Worm (Caenorhabditis elegans) whole organism, late embryonic: ENCODE results near the gene ncx-9.

Source experiments
- C08G9.2 ChIP-seq: sonication (generic microtip); optimal IDR thresholded peaks from 2 replicates; lab custom pipeline; 2016; ENCODE audit warnings: mild to moderate bottlenecking, missing genetic modification characterization, moderate library complexity, missing compliant biosample characterization
- F13H6.1 ChIP-seq: sonication (generic microtip); optimal IDR thresholded peaks from 2 replicates; lab custom pipeline; 2016; ENCODE audit warnings: missing genetic modification characterization, missing compliant biosample characterization
- K02D7.2 ChIP-seq: sonication (generic microtip); optimal IDR thresholded peaks from 2 replicates; lab custom pipeline; 2017; ENCODE audit warnings: mild to moderate bottlenecking, missing genetic modification characterization, missing compliant biosample characterization
- T23F11.4 ChIP-seq: fragments of 200-800 bp; sonication (Bioruptor generic); optimal IDR thresholded peaks from 2 replicates; lab custom pipeline; 2018; ENCODE audit warnings: mild to moderate bottlenecking, missing genetic modification characterization, missing compliant biosample characterization
- Y22D7AL.16 ChIP-seq: sonication (generic microtip); optimal IDR thresholded peaks from 2 replicates; lab custom pipeline; 2016; ENCODE audit warnings: missing genetic modification characterization, missing compliant biosample characterization
- ahr-1 ChIP-seq: sonication (generic microtip); optimal IDR thresholded peaks from 2 replicates; lab custom pipeline; 2016; ENCODE audit warnings: missing genetic modification characterization, missing compliant biosample characterization
- ceh-14 ChIP-seq: sonication (generic microtip); optimal IDR thresholded peaks from 2 replicates; lab custom pipeline; 2016; ENCODE audit warnings: missing genotype, missing genetic modification characterization, missing compliant biosample characterization
- ceh-18 ChIP-seq: sonication (generic microtip); optimal IDR thresholded peaks from 2 replicates; lab custom pipeline; 2016; ENCODE audit warnings: missing genetic modification characterization, missing compliant biosample characterization
- ceh-2 ChIP-seq: sonication (generic microtip); optimal IDR thresholded peaks from 2 replicates; lab custom pipeline; 2016; ENCODE audit warnings: missing genotype, missing genetic modification characterization, missing compliant biosample characterization
- ceh-24 ChIP-seq: sonication (generic microtip); optimal IDR thresholded peaks from 2 replicates; lab custom pipeline; 2016; ENCODE audit warnings: mild to moderate bottlenecking, missing genetic modification characterization, missing compliant biosample characterization
- ceh-30 ChIP-seq: fragments of 150-350 bp; optimal IDR thresholded peaks from 2 replicates; lab custom pipeline; 2014; ENCODE audit warnings: missing biosample characterization, missing genetic modification characterization
- ceh-48 ChIP-seq: sonication (generic microtip); optimal IDR thresholded peaks from 2 replicates; lab custom pipeline; 2016; ENCODE audit warnings: missing genetic modification characterization, inconsistent platforms, missing compliant biosample characterization
- ceh-6 ChIP-seq: fragments of 200-800 bp; sonication (Bioruptor generic); optimal IDR thresholded peaks from 2 replicates; lab custom pipeline; 2018; ENCODE audit warnings: mild to moderate bottlenecking, missing genetic modification characterization, missing compliant biosample characterization
- dmd-4 ChIP-seq: sonication (generic microtip); optimal IDR thresholded peaks from 2 replicates; lab custom pipeline; 2016; ENCODE audit warnings: borderline replicate concordance, missing genetic modification characterization, missing compliant biosample characterization
- elt-4 ChIP-seq: sonication (generic microtip); optimal IDR thresholded peaks from 2 replicates; lab custom pipeline; 2016; ENCODE audit warnings: missing genetic modification characterization, missing compliant biosample characterization
- ets-4 ChIP-seq: sonication (generic microtip); optimal IDR thresholded peaks from 2 replicates; lab custom pipeline; 2016; ENCODE audit warnings: missing genetic modification characterization, missing compliant biosample characterization
- eyg-1 ChIP-seq: sonication (generic microtip); optimal IDR thresholded peaks from 2 replicates; lab custom pipeline; 2016; ENCODE audit warnings: missing genotype, missing genetic modification characterization, missing compliant biosample characterization
- fkh-10 ChIP-seq: fragments of 150-350 bp; optimal IDR thresholded peaks from 2 replicates; lab custom pipeline; 2014; ENCODE audit warnings: missing biosample characterization, missing genetic modification reagents, missing genetic modification characterization
- fkh-6 ChIP-seq: sonication (generic microtip); optimal IDR thresholded peaks from 2 replicates; lab custom pipeline; 2016; ENCODE audit warnings: missing genetic modification characterization, missing compliant biosample characterization
- gmeb-2 ChIP-seq: sonication (generic microtip); optimal IDR thresholded peaks from 2 replicates; lab custom pipeline; 2016; ENCODE audit warnings: missing genetic modification characterization, inconsistent platforms, missing compliant biosample characterization
- hlh-13 ChIP-seq: fragments of 200-800 bp; sonication (Bioruptor generic); optimal IDR thresholded peaks from 2 replicates; lab custom pipeline; 2018; ENCODE audit warnings: mild to moderate bottlenecking, missing genetic modification characterization, missing compliant biosample characterization
- hlh-6 ChIP-seq: sonication (generic microtip); optimal IDR thresholded peaks from 2 replicates; lab custom pipeline; 2016; ENCODE audit warnings: missing genotype, missing genetic modification characterization, missing compliant biosample characterization
- lin-11 ChIP-seq: fragments of 200-800 bp; sonication (Bioruptor generic); optimal IDR thresholded peaks from 2 replicates; lab custom pipeline; 2018; ENCODE audit warnings: mild to moderate bottlenecking, missing genetic modification characterization, missing compliant biosample characterization
- mec-3 ChIP-seq: sonication (generic microtip); optimal IDR thresholded peaks from 2 replicates; lab custom pipeline; 2016; ENCODE audit warnings: borderline replicate concordance, missing genetic modification characterization, missing compliant biosample characterization
- nfya-1 ChIP-seq: sonication (generic microtip); optimal IDR thresholded peaks from 2 replicates; lab custom pipeline; 2017; ENCODE audit warnings: missing genetic modification characterization, mild to moderate bottlenecking, missing compliant biosample characterization, antibody characterized with exemption, moderate library complexity
- nhr-11 ChIP-seq: fragments of 150-350 bp; optimal IDR thresholded peaks from 2 replicates; lab custom pipeline; 2014; ENCODE audit warnings: missing biosample characterization, missing genetic modification characterization
- odd-2 ChIP-seq: sonication (generic microtip); optimal IDR thresholded peaks from 2 replicates; lab custom pipeline; 2017; ENCODE audit warnings: antibody characterized with exemption, mild to moderate bottlenecking, missing genetic modification characterization, missing compliant biosample characterization
- pax-1 ChIP-seq: fragments of 150-350 bp; optimal IDR thresholded peaks from 2 replicates; lab custom pipeline; 2014; ENCODE audit warnings: missing biosample characterization, missing genetic modification characterization
- pha-4 ChIP-seq: fragments of 150-350 bp; optimal IDR thresholded peaks from 2 replicates; lab custom pipeline; 2018; ENCODE audit warnings: missing biosample characterization, missing genetic modification reagents, missing genetic modification characterization
- pqm-1 ChIP-seq: sonication (generic microtip); optimal IDR thresholded peaks from 2 replicates; lab custom pipeline; 2016; ENCODE audit warnings: missing genetic modification characterization, missing compliant biosample characterization
- pros-1 ChIP-seq: fragments of 150-350 bp; optimal IDR thresholded peaks from 2 replicates; lab custom pipeline; 2014; ENCODE audit warnings: missing biosample characterization, missing genetic modification reagents, missing genetic modification characterization
- ref-2 ChIP-seq: sonication (generic microtip); optimal IDR thresholded peaks from 2 replicates; lab custom pipeline; 2016; ENCODE audit warnings: missing genetic modification characterization, missing compliant biosample characterization
- rnt-1 ChIP-seq: sonication (generic microtip); optimal IDR thresholded peaks from 2 replicates; lab custom pipeline; 2016; ENCODE audit warnings: missing genetic modification characterization, missing compliant biosample characterization
- sdc-2 ChIP-seq: sonication (generic microtip); optimal IDR thresholded peaks from 2 replicates; lab custom pipeline; 2016; ENCODE audit warnings: missing genotype, missing genetic modification characterization, missing compliant biosample characterization
- syd-9 ChIP-seq: sonication (generic microtip); optimal IDR thresholded peaks from 2 replicates; lab custom pipeline; 2016; ENCODE audit warnings: mild to moderate bottlenecking, missing genetic modification characterization, moderate library complexity, missing compliant biosample characterization
- tbx-2 ChIP-seq: sonication (generic microtip); optimal IDR thresholded peaks from 2 replicates; lab custom pipeline; 2016; ENCODE audit warnings: missing genetic modification characterization, missing compliant biosample characterization
- unc-42 ChIP-seq: sonication (generic microtip); optimal IDR thresholded peaks from 2 replicates; lab custom pipeline; 2016; ENCODE audit warnings: missing genotype, missing genetic modification characterization, missing compliant biosample characterization
- unc-55 ChIP-seq: sonication (generic microtip); optimal IDR thresholded peaks from 2 replicates; lab custom pipeline; 2017; ENCODE audit warnings: missing biosample characterization, missing genetic modification reagents, missing genetic modification characterization
- unc-86 ChIP-seq: sonication (generic microtip); optimal IDR thresholded peaks from 2 replicates; lab custom pipeline; 2016; ENCODE audit warnings: missing genetic modification characterization, missing compliant biosample characterization
- zip-5 ChIP-seq: sonication (generic microtip); optimal IDR thresholded peaks from 2 replicates; lab custom pipeline; 2016; ENCODE audit warnings: missing genetic modification characterization, missing compliant biosample characterization

The ncx-9 gene

ce11 chrV:4964020-4964635 lies 30.9 kb downstream of the ncx-9 start (continued):
- peak; percentile 51 for TF ChIP-seq ceh-2
- TF ChIP-seq hlh-13 (GFP tag; lab: Kevin White, UChicago) = no peak
- TF ChIP-seq K02D7.2 (tag; lab: Kevin White, UChicago) = no peak
- no peak for TF ChIP-seq C08G9.2 (tag; lab: Kevin White, UChicago)
- no peak for TF ChIP-seq pqm-1
- no peak for TF ChIP-seq pha-4 (tag; lab: Kevin White, UChicago)
- peak; percentile 65 for TF ChIP-seq nfya-1
- no peak for TF ChIP-seq unc-86 (tag; lab: Kevin White, UChicago)
- peak; percentile 51 for TF ChIP-seq ceh-48
- TF ChIP-seq gmeb-2 = no peak
- no peak for TF ChIP-seq F13H6.1 (tag; lab: Kevin White, UChicago)
- TF ChIP-seq ref-2 (tag; lab: Kevin White, UChicago) = peak; percentile 64
- TF ChIP-seq ceh-18 = peak; percentile 39
- TF ChIP-seq Y22D7AL.16 (tag; lab: Kevin White, UChicago) = no peak
- no peak for TF ChIP-seq odd-2
- TF ChIP-seq ceh-24 (tag; lab: Kevin White, UChicago) = no peak
- no peak for TF ChIP-seq T23F11.4 (GFP tag; lab: Kevin White, UChicago)
- peak; percentile 16 for TF ChIP-seq fkh-6 (tag; lab: Kevin White, UChicago)
- TF ChIP-seq dmd-4 (tag; lab: Kevin White, UChicago) = no peak
- TF ChIP-seq zip-5 (tag; lab: Kevin White, UChicago) = no peak
- TF ChIP-seq pros-1 = no peak
- no peak for TF ChIP-seq lin-11 (tag; lab: Kevin White, UChicago)
- TF ChIP-seq ceh-30 (tag; lab: Kevin White, UChicago) = no peak
- TF ChIP-seq nhr-11 (tag; lab: Kevin White, UChicago) = no peak
- TF ChIP-seq pax-1 (tag; lab: Kevin White, UChicago) = no peak
- TF ChIP-seq ahr-1 (tag; lab: Kevin White, UChicago) = no peak
- TF ChIP-seq elt-4 (tag; lab: Kevin White, UChicago) = no peak
- no peak for TF ChIP-seq mec-3
- TF ChIP-seq rnt-1 (tag; lab: Kevin White, UChicago) = peak; percentile 34
- no peak for TF ChIP-seq ceh-14 (tag; lab: Kevin White, UChicago)
- peak; percentile 39 for TF ChIP-seq hlh-6
- no peak for TF ChIP-seq syd-9 (tag; lab: Kevin White, UChicago)

- TF ChIP-seq unc-42 (tag; lab: Kevin White, UChicago) (no peak), unc-55 (GFP tag; lab: Kevin White, UChicago) (no peak), rnt-1 (tag; lab: Kevin White, UChicago) (no peak), tbx-2 (tag; lab: Kevin White, UChicago) (no peak), ceh-14 (tag; lab: Kevin White, UChicago) (no peak)
Measured at ce11 chrV:4963606-4964005, 31.4 kb downstream of the ncx-9 start.

ce11 chrV:4962968-4963367 lies 32.1 kb downstream of the ncx-9 start, which contains the start of gene tam-1:
Gene tam-1, minus strand, starts transcription at chrV:4963102.
- TF ChIP-seq pax-1 (tag; lab: Kevin White, UChicago) = no peak
- TF ChIP-seq zip-5 (tag; lab: Kevin White, UChicago) = no peak
- no peak for TF ChIP-seq fkh-10 (GFP tag; lab: Kevin White, UChicago)
- TF ChIP-seq fkh-6 (tag; lab: Kevin White, UChicago) = no peak
- no peak for TF ChIP-seq ets-4
- TF ChIP-seq unc-86 (tag; lab: Kevin White, UChicago) = no peak
- TF ChIP-seq Y22D7AL.16 (tag; lab: Kevin White, UChicago) = no peak
- TF ChIP-seq ceh-2 = no peak
- TF ChIP-seq unc-42 (tag; lab: Kevin White, UChicago) = peak; percentile 33
- no peak for TF ChIP-seq sdc-2
- TF ChIP-seq nfya-1 = peak; percentile 14
- no peak for TF ChIP-seq eyg-1
- peak; percentile 27 for TF ChIP-seq ceh-48
- no peak for TF ChIP-seq ceh-6 (GFP tag; lab: Kevin White, UChicago)
- no peak for TF ChIP-seq F13H6.1 (tag; lab: Kevin White, UChicago)
- TF ChIP-seq unc-55 (GFP tag; lab: Kevin White, UChicago) = peak; percentile 13
